Worm (Caenorhabditis elegans) whole organism, L2 larva: Measurements from ENCODE around the gene slc-28.1.

Experiments used
- R02D3.7 ChIP-seq: fragments of 150-350 bp; optimal IDR thresholded peaks from 2 replicates; lab custom pipeline; 2014; ENCODE audit warnings: missing biosample characterization, missing genetic modification characterization
- alr-1 ChIP-seq: fragments of 150-350 bp; optimal IDR thresholded peaks from 2 replicates; lab custom pipeline; 2014; ENCODE audit warnings: missing biosample characterization, missing genetic modification characterization
- aly-2 ChIP-seq: fragments of 150-350 bp; optimal IDR thresholded peaks from 2 replicates; lab custom pipeline; 2014; ENCODE audit warnings: missing biosample characterization, missing genetic modification characterization
- ama-1 ChIP-seq: fragments of 150-350 bp; optimal IDR thresholded peaks from 2 replicates; lab custom pipeline; 2018; ENCODE audit warnings: inconsistent platforms
- ceh-82 ChIP-seq: fragments of 150-350 bp; optimal IDR thresholded peaks from 2 replicates; lab custom pipeline; 2014; ENCODE audit warnings: missing biosample characterization, missing genetic modification characterization
- dmd-4 ChIP-seq: sonication (generic microtip); optimal IDR thresholded peaks from 2 replicates; lab custom pipeline; 2017; ENCODE audit warnings: missing biosample characterization, missing genetic modification characterization
- elt-3 ChIP-seq: sonication (generic microtip); optimal IDR thresholded peaks from 2 replicates; lab custom pipeline; 2017; ENCODE audit warnings: missing biosample characterization, missing genetic modification characterization
- nhr-10 ChIP-seq: sonication (generic microtip); optimal IDR thresholded peaks from 2 replicates; lab custom pipeline; 2017; ENCODE audit warnings: missing biosample characterization, missing genetic modification characterization
- nhr-237 ChIP-seq: fragments of 150-350 bp; optimal IDR thresholded peaks from 2 replicates; lab custom pipeline; 2014; ENCODE audit warnings: missing biosample characterization, missing genetic modification characterization
- nhr-25 ChIP-seq: fragments of 150-350 bp; sonication (generic microtip); optimal IDR thresholded peaks from 3 replicates; lab custom pipeline; 2014; ENCODE audit warnings: missing biosample characterization, missing genetic modification characterization
- nhr-6 ChIP-seq: fragments of 150-350 bp; optimal IDR thresholded peaks from 2 replicates; lab custom pipeline; 2014; ENCODE audit warnings: missing biosample characterization, missing genetic modification characterization
- skn-1 ChIP-seq: sonication (generic microtip); optimal IDR thresholded peaks from 2 replicates; lab custom pipeline; 2017; ENCODE audit warnings: missing biosample characterization, missing genetic modification characterization

ce11 chrV:3475021-3475420 lies 11.4 kb downstream of the slc-28.1 start, which contains the start of gene oac-2:
- TF ChIP-seq nhr-237 (tag; lab: Kevin White, UChicago) (no peak), R02D3.7 (no peak), aly-2 (tag; lab: Kevin White, UChicago) (no peak), nhr-10 (tag; lab: Kevin White, UChicago) (no peak), ama-1 (lab: Kevin White, UChicago) (no peak), dmd-4 (no peak), skn-1 (no peak), elt-3 (tag; lab: Kevin White, UChicago) (no peak), ceh-82 (tag; lab: Kevin White, UChicago) (no peak), nhr-6 (tag; lab: Kevin White, UChicago) (no peak), nhr-25 (tag; lab: Kevin White, UChicago) (no peak), alr-1 (tag; lab: Kevin White, UChicago) (no peak)
